1 fruit fly cellular context compared by ENCODE assay signal in the genomic region with DNA sequence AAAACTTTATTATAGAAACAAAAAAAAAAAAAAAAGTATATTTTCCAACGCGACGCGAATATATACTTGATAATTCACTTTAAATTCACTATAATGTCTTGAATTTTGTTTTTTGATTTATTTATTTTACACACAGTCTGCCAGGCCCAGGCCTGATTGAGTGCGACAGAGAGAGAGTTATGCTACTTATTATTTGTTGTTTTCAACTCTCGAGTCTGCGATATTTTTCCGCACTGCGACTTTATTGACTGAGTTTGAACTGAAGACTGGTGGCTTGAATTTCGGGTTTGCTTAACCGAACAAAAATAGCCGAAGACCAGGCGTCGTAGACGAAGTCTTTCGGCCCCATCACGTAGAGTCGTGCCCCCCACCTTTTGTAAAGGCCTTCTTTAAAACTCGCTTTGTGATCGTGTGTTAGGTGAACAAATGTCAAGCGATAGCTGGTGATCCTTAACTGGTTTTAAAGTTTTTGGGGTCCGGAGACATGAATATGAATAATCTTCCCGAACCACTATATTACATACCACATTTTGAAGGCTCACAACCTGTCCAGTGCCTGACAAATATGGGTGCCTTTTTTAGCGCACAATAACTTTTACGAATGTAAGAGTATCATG.
TF ChIP-seq lines count a peak whose summit lies in the region.

CG13377 (minus strand) TSS at position 272 of the 617 bp plus-strand sequence.

TF ChIP-seq in whole organism, embryonic, 481 proteins besides CTCF, POLR2A, EP300 and RAD21 (continued from another document):
- TF ChIP-seq CG2120 (GFP tag; optimal IDR thresholded peaks at IDR 0.05; lab: Kevin White, UChicago) = peak; percentile 25
- TF ChIP-seq CG12155 (GFP tag; optimal IDR thresholded peaks at IDR 0.05; lab: Kevin White, UChicago) = no peak
- TF ChIP-seq sc (optimal IDR thresholded peaks at IDR 0.05; lab: Kevin White, UChicago) = no peak
- no peak for TF ChIP-seq sc (GFP tag; optimal IDR thresholded peaks at IDR 0.05; lab: Kevin White, UChicago)
- no peak for TF ChIP-seq CG2875 (GFP tag; optimal IDR thresholded peaks at IDR 0.05; lab: Kevin White, UChicago)
- no peak for TF ChIP-seq CG4404 (GFP tag; IDR thresholded peaks at IDR 0.05; lab: Robert Waterston, UW)
- no peak for TF ChIP-seq Hey (tag; optimal IDR thresholded peaks at IDR 0.05; lab: Kevin White, UChicago)
- TF ChIP-seq PHDP (tag; optimal IDR thresholded peaks at IDR 0.05; lab: Kevin White, UChicago) = peak; percentile 33
- TF ChIP-seq CG7357 (GFP tag; IDR thresholded peaks at IDR 0.05; lab: Robert Waterston, UW) = no peak
- TF ChIP-seq Hr78 (GFP tag; optimal IDR thresholded peaks at IDR 0.05; lab: Kevin White, UChicago) = no peak
- no peak for TF ChIP-seq dm (GFP tag; optimal IDR thresholded peaks at IDR 0.05; lab: Kevin White, UChicago)
- TF ChIP-seq CG1792 (GFP tag; optimal IDR thresholded peaks at IDR 0.05; lab: Kevin White, UChicago) = no peak
- no peak for TF ChIP-seq CG17361 (GFP tag; IDR thresholded peaks at IDR 0.05; lab: Robert Waterston, UW)
- TF ChIP-seq Sry-δ (GFP tag; optimal IDR thresholded peaks at IDR 0.05; lab: Kevin White, UChicago) = no peak
- no peak for TF ChIP-seq wdn (GFP tag; IDR thresholded peaks at IDR 0.05; lab: Robert Waterston, UW)
- no peak for TF ChIP-seq CG3838 (GFP tag; optimal IDR thresholded peaks at IDR 0.05; lab: Kevin White, UChicago)
- no peak for TF ChIP-seq cwo (GFP tag; optimal IDR thresholded peaks at IDR 0.05; lab: Kevin White, UChicago)
- TF ChIP-seq Dbx (GFP tag; IDR thresholded peaks at IDR 0.05; lab: Robert Waterston, UW) = no peak
- no peak for TF ChIP-seq klu (GFP tag; IDR thresholded peaks at IDR 0.05; lab: Robert Waterston, UW)
- TF ChIP-seq nerfin-1 (tag; optimal IDR thresholded peaks at IDR 0.05; lab: Kevin White, UChicago) = no peak
- peak; percentile 5 for TF ChIP-seq lbe (GFP tag; optimal IDR thresholded peaks at IDR 0.05; lab: Kevin White, UChicago)
- no peak for TF ChIP-seq ind (GFP tag; optimal IDR thresholded peaks at IDR 0.05; lab: Kevin White, UChicago)
- no peak for TF ChIP-seq bbx (GFP tag; IDR thresholded peaks at IDR 0.05; lab: Robert Waterston, UW; ENCODE audit: partially characterized antibody)
- no peak for TF ChIP-seq CG7928 (GFP tag; optimal IDR thresholded peaks at IDR 0.05; lab: Kevin White, UChicago)
- no peak for TF ChIP-seq Mes4 (GFP tag; optimal IDR thresholded peaks at IDR 0.05; lab: Kevin White, UChicago)
